Fruit fly (Drosophila melanogaster) whole organism, embryonic: ENCODE measurements around the gene slif.
A peak's percentile ranks its signal among the peaks of the same experiment; 100 is the strongest.

Experiments
- Abd-B ChIP-seq: fragments of 200-800 bp; sonication (Bioruptor generic); optimal IDR thresholded peaks from 2 replicates; lab custom pipeline; 2018; ENCODE audit warnings: missing biosample characterization, mild to moderate bottlenecking, missing genetic modification characterization, moderate library complexity
- B-H2 ChIP-seq: fragments of 200-800 bp; sonication (Bioruptor generic); optimal IDR thresholded peaks from 2 replicates; lab custom pipeline; 2018; ENCODE audit warnings: missing biosample characterization, mild to moderate bottlenecking, missing genetic modification characterization
- Blimp-1 ChIP-seq: fragments of 200-800 bp; sonication (Bioruptor generic); optimal IDR thresholded peaks from 3 replicates; lab custom pipeline; 2018; ENCODE audit warnings: missing biosample characterization, missing genetic modification characterization, mild to moderate bottlenecking, moderate library complexity, missing genetic modification reagents
- Bteb2 ChIP-seq: fragments of 200-800 bp; sonication (Bioruptor generic); optimal IDR thresholded peaks from 2 replicates; lab custom pipeline; 2016; ENCODE audit warnings: missing biosample characterization, missing genetic modification characterization
- CG10209 ChIP-seq: fragments of 200-800 bp; sonication (Bioruptor generic); optimal IDR thresholded peaks from 3 replicates; lab custom pipeline; 2017; ENCODE audit warnings: missing biosample characterization, mild to moderate bottlenecking, missing genetic modification characterization, missing genetic modification reagents
- CG11560 ChIP-seq: fragments of 200-800 bp; sonication (Bioruptor generic); IDR thresholded peaks from 3 replicates; pipeline ENCODE4 v1.3.6; 2022; ENCODE audit warnings: missing biosample characterization, missing genetic modification characterization
- CG14965 ChIP-seq: fragments of 200-800 bp; sonication (Bioruptor generic); optimal IDR thresholded peaks from 2 replicates; lab custom pipeline; 2016; ENCODE audit warnings: missing biosample characterization, missing genetic modification characterization, borderline replicate concordance
- CG16779 ChIP-seq: fragments of 200-800 bp; sonication (Bioruptor generic); IDR thresholded peaks from 2 replicates; pipeline ENCODE4 v1.3.6; 2022; ENCODE audit warnings: missing biosample characterization, missing genetic modification characterization
- CG16863 ChIP-seq: fragments of 200-800 bp; sonication (Bioruptor generic); optimal IDR thresholded peaks from 3 replicates; lab custom pipeline; 2016; ENCODE audit warnings: missing biosample characterization, missing genetic modification characterization
- CG17802 ChIP-seq: fragments of 200-800 bp; sonication (Bioruptor generic); optimal IDR thresholded peaks from 2 replicates; lab custom pipeline; 2018; ENCODE audit warnings: missing biosample characterization, mild to moderate bottlenecking, missing genetic modification characterization, moderate library complexity
- CG2199 ChIP-seq: fragments of 200-800 bp; sonication (Bioruptor generic); IDR thresholded peaks from 3 replicates; pipeline ENCODE4 v1.3.6; 2022; ENCODE audit warnings: missing biosample characterization, missing genetic modification characterization
- CG31365 ChIP-seq: fragments of 200-800 bp; sonication (Bioruptor generic); optimal IDR thresholded peaks from 2 replicates; lab custom pipeline; 2018; ENCODE audit warnings: missing biosample characterization, mild to moderate bottlenecking, missing genetic modification characterization
- CG32532 ChIP-seq: fragments of 200-800 bp; sonication (Bioruptor generic); IDR thresholded peaks from 2 replicates; pipeline ENCODE4 v1.3.6; 2022; ENCODE audit warnings: missing biosample characterization, missing genetic modification characterization
- CG3407 ChIP-seq: fragments of 200-800 bp; sonication (Bioruptor generic); optimal IDR thresholded peaks from 2 replicates; lab custom pipeline; 2018; ENCODE audit warnings: missing biosample characterization, mild to moderate bottlenecking, missing genetic modification characterization
- CG5245 ChIP-seq: fragments of 200-800 bp; sonication (Bioruptor generic); optimal IDR thresholded peaks from 3 replicates; lab custom pipeline; 2016; ENCODE audit warnings: missing biosample characterization, missing genetic modification characterization
- CG6765 ChIP-seq: fragments of 200-800 bp; sonication (Bioruptor generic); optimal IDR thresholded peaks from 3 replicates; lab custom pipeline; 2017; ENCODE audit warnings: missing biosample characterization, mild to moderate bottlenecking, missing genetic modification characterization
- CG6813 ChIP-seq: fragments of 200-800 bp; sonication (Bioruptor generic); optimal IDR thresholded peaks from 2 replicates; lab custom pipeline; 2017; ENCODE audit warnings: missing biosample characterization, missing genetic modification characterization, mild to moderate bottlenecking, moderate library complexity, missing genetic modification reagents
- CG8478 ChIP-seq: fragments of >200 bp; optimal IDR thresholded peaks from 2 replicates; lab custom pipeline; 2018
- CG8944 ChIP-seq: fragments of 200-800 bp; sonication (Bioruptor generic); optimal IDR thresholded peaks from 3 replicates; lab custom pipeline; 2016; ENCODE audit warnings: missing biosample characterization, missing genetic modification characterization
- CG9797 ChIP-seq: fragments of 200-800 bp; sonication (Bioruptor generic); optimal IDR thresholded peaks from 3 replicates; lab custom pipeline; 2018; ENCODE audit warnings: missing biosample characterization, mild to moderate bottlenecking, missing genetic modification characterization
- Chrac-16 ChIP-seq: fragments of 200-800 bp; sonication (Bioruptor generic); optimal IDR thresholded peaks from 3 replicates; lab custom pipeline; 2016; ENCODE audit warnings: missing biosample characterization, missing genetic modification characterization
- Doc3 ChIP-seq: fragments of 200-800 bp; sonication (Bioruptor generic); IDR thresholded peaks from 3 replicates; pipeline ENCODE4 v1.3.6; 2022; ENCODE audit warnings: missing biosample characterization, missing genetic modification characterization; ENCODE audit not compliant: partially characterized antibody
- Gug ChIP-seq: fragments of 200-800 bp; sonication (Bioruptor generic); IDR thresholded peaks from 4 replicates; pipeline ENCODE4 v1.3.6; 2022; ENCODE audit warnings: missing biosample characterization, missing genetic modification characterization
- H2.0 ChIP-seq: fragments of 200-800 bp; sonication (Bioruptor generic); IDR thresholded peaks from 2 replicates; pipeline ENCODE4 v1.3.6; 2022; ENCODE audit warnings: missing biosample characterization, missing genetic modification characterization
- HLH4C ChIP-seq: fragments of 200-800 bp; sonication (Bioruptor generic); IDR thresholded peaks from 3 replicates; pipeline ENCODE4 v1.3.6; 2022; ENCODE audit warnings: missing biosample characterization, missing genetic modification characterization; ENCODE audit not compliant: partially characterized antibody
- Hr78 ChIP-seq, 2 experiments: fragments of 200-800 bp in 1 of 2; fragments of >200 bp in 1 of 2; sonication (Bioruptor generic) in 1 of 2; optimal IDR thresholded peaks; 2 replicates each; lab custom pipeline; 2017 to 2019; ENCODE audit warnings: missing biosample characterization in 2 of 2, missing genetic modification characterization in 2 of 2, mild to moderate bottlenecking in 1 of 2, moderate library complexity in 1 of 2
- Mrtf ChIP-seq: fragments of 200-800 bp; sonication (Bioruptor generic); IDR thresholded peaks from 3 replicates; pipeline ENCODE4 v1.3.6; 2022; ENCODE audit warnings: missing biosample characterization, missing genetic modification characterization
- Nf-YC ChIP-seq: fragments of 200-800 bp; optimal IDR thresholded peaks from 3 replicates; lab custom pipeline; 2019; ENCODE audit warnings: missing biosample characterization, mild to moderate bottlenecking, missing genetic modification characterization, moderate library complexity
- Opbp ChIP-seq: fragments of 200-800 bp; sonication (Bioruptor generic); IDR thresholded peaks from 3 replicates; pipeline ENCODE4 v1.3.6; 2022; ENCODE audit warnings: missing biosample characterization, missing genetic modification characterization; ENCODE audit not compliant: partially characterized antibody
- Sry-β ChIP-seq: fragments of 200-800 bp; sonication (Bioruptor generic); optimal IDR thresholded peaks from 2 replicates; lab custom pipeline; 2018; ENCODE audit warnings: missing biosample characterization, mild to moderate bottlenecking, missing genetic modification characterization, moderate library complexity
- Vsx1 ChIP-seq: fragments of 200-800 bp; sonication (Bioruptor generic); optimal IDR thresholded peaks from 2 replicates; lab custom pipeline; 2017; ENCODE audit warnings: missing biosample characterization, mild to moderate bottlenecking, missing genetic modification characterization, missing genetic modification reagents
- Xrp1 ChIP-seq: fragments of 200-800 bp; sonication (Bioruptor generic); IDR thresholded peaks from 2 replicates; pipeline ENCODE4 v1.3.6; 2022; ENCODE audit warnings: missing biosample characterization, missing genetic modification characterization
- btn ChIP-seq: fragments of 200-800 bp; sonication (Bioruptor generic); optimal IDR thresholded peaks from 2 replicates; lab custom pipeline; 2016; ENCODE audit warnings: missing biosample characterization, missing genetic modification characterization
- cwo ChIP-seq: fragments of 200-800 bp; sonication (Bioruptor generic); optimal IDR thresholded peaks from 3 replicates; lab custom pipeline; 2017; ENCODE audit warnings: missing biosample characterization, missing genetic modification characterization, mild to moderate bottlenecking, moderate library complexity, missing genetic modification reagents
- en ChIP-seq: fragments of 200-800 bp; sonication (Bioruptor generic); optimal IDR thresholded peaks from 2 replicates; lab custom pipeline; 2016; ENCODE audit warnings: missing biosample characterization, missing genetic modification characterization
- fd96Cb ChIP-seq: fragments of 200-800 bp; sonication (Bioruptor generic); optimal IDR thresholded peaks from 2 replicates; lab custom pipeline; 2018; ENCODE audit warnings: missing biosample characterization, mild to moderate bottlenecking, missing genetic modification characterization, moderate library complexity
- gem ChIP-seq: fragments of 200-800 bp; sonication (Bioruptor generic); optimal IDR thresholded peaks from 2 replicates; lab custom pipeline; 2019; ENCODE audit warnings: missing biosample characterization, mild to moderate bottlenecking, missing genetic modification characterization, moderate library complexity
- nerfin-2 ChIP-seq: fragments of 200-800 bp; sonication (Bioruptor generic); IDR thresholded peaks from 2 replicates; pipeline ENCODE4 v1.3.6; 2022; ENCODE audit warnings: missing biosample characterization, missing genetic modification characterization; ENCODE audit not compliant: partially characterized antibody
- nmo ChIP-seq: fragments of 200-800 bp; sonication (Bioruptor generic); optimal IDR thresholded peaks from 2 replicates; lab custom pipeline; 2018; ENCODE audit warnings: missing biosample characterization, mild to moderate bottlenecking, missing genetic modification characterization, moderate library complexity
- oc ChIP-seq: fragments of 200-800 bp; sonication (Bioruptor generic); optimal IDR thresholded peaks from 2 replicates; lab custom pipeline; 2018; ENCODE audit warnings: missing biosample characterization, mild to moderate bottlenecking, missing genetic modification characterization, moderate library complexity
- pum ChIP-seq: fragments of 200-800 bp; sonication (Bioruptor generic); optimal IDR thresholded peaks from 2 replicates; lab custom pipeline; 2016; ENCODE audit warnings: missing biosample characterization, missing genetic modification characterization
- pzg ChIP-seq: fragments of 200-800 bp; sonication (Bioruptor generic); optimal IDR thresholded peaks from 3 replicates; lab custom pipeline; 2018; ENCODE audit warnings: missing biosample characterization, mild to moderate bottlenecking, missing genetic modification characterization, moderate library complexity
- sens ChIP-seq: fragments of 200-800 bp; sonication (Bioruptor generic); peaks from one replicate; lab custom pipeline; 2016; ENCODE audit warnings: missing biosample characterization, missing genetic modification characterization
- sim ChIP-seq: fragments of 200-800 bp; sonication (Bioruptor generic); IDR thresholded peaks from 2 replicates; pipeline ENCODE4 v1.3.6; 2022; ENCODE audit warnings: missing biosample characterization, missing genetic modification characterization
- sna ChIP-seq: fragments of 200-800 bp; sonication (Bioruptor generic); IDR thresholded peaks from 2 replicates; pipeline ENCODE4 v1.3.6; 2022; ENCODE audit warnings: missing biosample characterization, missing genetic modification characterization; ENCODE audit not compliant: partially characterized antibody
- sob ChIP-seq: fragments of 200-800 bp; sonication (Bioruptor generic); IDR thresholded peaks from 2 replicates; pipeline ENCODE4 v1.3.6; 2022; ENCODE audit warnings: missing biosample characterization, missing genetic modification characterization
- tio ChIP-seq: fragments of 200-800 bp; sonication (Bioruptor generic); optimal IDR thresholded peaks from 2 replicates; lab custom pipeline; 2017; ENCODE audit warnings: missing biosample characterization, missing genetic modification characterization, inconsistent platforms
- vfl ChIP-seq: fragments of 200-800 bp; sonication (Bioruptor generic); optimal IDR thresholded peaks from 2 replicates; lab custom pipeline; 2016; ENCODE audit warnings: missing biosample characterization, missing genetic modification characterization
- yki ChIP-seq: fragments of >200 bp; optimal IDR thresholded peaks from 3 replicates; lab custom pipeline; 2018
- zen2 ChIP-seq: fragments of 200-800 bp; sonication (Bioruptor generic); IDR thresholded peaks from 3 replicates; pipeline ENCODE4 v1.3.6; 2022; ENCODE audit warnings: missing biosample characterization, missing genetic modification characterization; ENCODE audit not compliant: partially characterized antibody

The slif gene

DNA sequence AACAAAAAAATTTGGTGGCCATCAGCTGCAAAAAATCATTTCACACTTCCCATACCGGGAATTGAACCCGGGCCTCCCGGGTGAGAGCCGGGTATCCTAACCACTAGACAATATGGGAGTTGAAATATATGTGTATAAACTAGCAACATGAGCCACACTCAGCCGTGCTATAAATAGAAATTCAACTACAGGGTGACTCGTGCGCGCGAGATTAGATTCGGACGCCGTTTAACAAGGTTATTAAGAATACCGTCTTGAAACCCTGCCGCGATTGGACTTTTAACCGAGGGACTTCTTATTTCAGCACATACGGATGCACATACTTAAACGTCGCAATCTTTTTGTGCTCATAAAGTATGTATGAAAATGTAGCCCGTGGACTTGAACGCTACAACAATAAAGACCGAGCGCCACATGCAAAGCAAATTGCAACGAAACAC lies 33.1 kb upstream of the slif start (continued):
- TF ChIP-seq CG8944 (GFP tag; lab: Kevin White, UChicago) (no peak), zen2 (peak; percentile 89; the same call in 2 of the 3 replicates), CG14965 (GFP tag; lab: Kevin White, UChicago) (no peak), sna (GFP tag; lab: Robert Waterston, UW) (peak; percentile 81), Blimp-1 (no peak), Nf-YC (tag; lab: Kevin White, UChicago) (no peak), Sry-β (no peak), CG31365 (tag; lab: Kevin White, UChicago) (peak; percentile 22), CG10209 (no peak), sob (GFP tag; lab: Robert Waterston, UW) (peak; percentile 33; the same call in 1 of the 2 replicates), gem (tag; lab: Kevin White, UChicago) (no peak), CG8478 (lab: Kevin White, UChicago) (no peak), CG2199 (GFP tag; lab: Robert Waterston, UW) (peak; percentile 22; the same call in 1 of the 3 replicates), Abd-B (GFP tag; lab: Kevin White, UChicago) (no peak), pum (GFP tag; lab: Kevin White, UChicago) (no peak), CG3407 (no peak), tio (GFP tag; lab: Kevin White, UChicago) (no peak), CG11560 (tag; lab: Robert Waterston, UW) (no peak), Opbp (GFP tag; lab: Robert Waterston, UW) (peak; percentile 97), CG6813 (GFP tag; lab: Kevin White, UChicago) (peak; percentile 42), en (GFP tag; lab: Kevin White, UChicago) (no peak), Xrp1 (GFP tag; lab: Robert Waterston, UW) (0 out of 2 replicates have a peak, but pooled peaks have one; percentile 11), CG16863 (GFP tag; lab: Kevin White, UChicago) (no peak), vfl (GFP tag; lab: Kevin White, UChicago) (no peak), Vsx1 (GFP tag; lab: Kevin White, UChicago) (no peak), sim (0 out of 2 replicates have a peak, but pooled peaks have one; percentile 29), Mrtf (GFP tag; lab: Robert Waterston, UW) (no peak), H2.0 (GFP tag; lab: Robert Waterston, UW) (no peak), cwo (GFP tag; lab: Kevin White, UChicago) (no peak), btn (GFP tag; lab: Kevin White, UChicago) (no peak), Gug (GFP tag; lab: Robert Waterston, UW) (0 out of 4 replicates have a peak, but pooled peaks have one; percentile 35), B-H2 (GFP tag; lab: Kevin White, UChicago) (no peak), yki (lab: Kevin White, UChicago) (no peak), Hr78 (GFP tag; optimal IDR thresholded peaks at IDR 0.05; lab: Kevin White, UChicago) (no peak), CG32532 (GFP tag; lab: Robert Waterston, UW) (peak; percentile 37; the same call in 1 of the 2 replicates), nerfin-2 (peak; percentile 94), Doc3 (peak; percentile 52; the same call in 2 of the 3 replicates), CG9797 (GFP tag; lab: Kevin White, UChicago) (no peak), CG5245 (GFP tag; lab: Kevin White, UChicago) (no peak), CG16779 (GFP tag; lab: Robert Waterston, UW) (no peak), pzg (GFP tag; lab: Kevin White, UChicago) (no peak), nmo (GFP tag; lab: Kevin White, UChicago) (no peak), Chrac-16 (GFP tag; lab: Kevin White, UChicago) (no peak), CG17802 (tag; lab: Kevin White, UChicago) (no peak), sens (peak; percentile 60), HLH4C (GFP tag; lab: Robert Waterston, UW) (peak; percentile 86), CG6765 (GFP tag; lab: Kevin White, UChicago) (no peak), fd96Cb (no peak), Bteb2 (no peak), oc (tag; lab: Kevin White, UChicago) (no peak)
